Worm (Caenorhabditis elegans) whole organism, mixed stage, embryonic: Measurements from ENCODE around the gene W06G6.15.

Source experiments
- M03D4.4 ChIP-seq: sonication (generic microtip); optimal IDR thresholded peaks from 2 replicates; lab custom pipeline; 2017; ENCODE audit warnings: mild to moderate bottlenecking, missing genetic modification characterization, missing compliant biosample characterization
- bed-3 ChIP-seq: fragments of 200-800 bp; sonication (Bioruptor generic); optimal IDR thresholded peaks from 3 replicates; lab custom pipeline; 2018; ENCODE audit warnings: mild to moderate bottlenecking, missing genetic modification characterization, moderate library complexity, missing compliant biosample characterization
- blmp-1 ChIP-seq: fragments of 150-350 bp; optimal IDR thresholded peaks from 2 replicates; lab custom pipeline; 2014; ENCODE audit warnings: missing biosample characterization, missing genetic modification characterization
- ceh-43 ChIP-seq: fragments of 200-800 bp; sonication (Bioruptor generic); optimal IDR thresholded peaks from 2 replicates; lab custom pipeline; 2018; ENCODE audit warnings: mild to moderate bottlenecking, missing genetic modification characterization, moderate library complexity, missing compliant biosample characterization
- ceh-83 ChIP-seq: fragments of 200-800 bp; sonication (Bioruptor generic); optimal IDR thresholded peaks from 2 replicates; lab custom pipeline; 2018; ENCODE audit warnings: mild to moderate bottlenecking, missing genetic modification characterization, missing compliant biosample characterization
- cnd-1 ChIP-seq: fragments of 200-800 bp; sonication (Bioruptor generic); optimal IDR thresholded peaks from 2 replicates; lab custom pipeline; 2018; ENCODE audit warnings: mild to moderate bottlenecking, missing genetic modification characterization, missing compliant biosample characterization
- drap-1 ChIP-seq: fragments of 200-800 bp; sonication (Bioruptor generic); optimal IDR thresholded peaks from 3 replicates; lab custom pipeline; 2018; ENCODE audit warnings: mild to moderate bottlenecking, missing genetic modification characterization, missing compliant biosample characterization
- elt-1 ChIP-seq: sonication (generic microtip); optimal IDR thresholded peaks from 2 replicates; lab custom pipeline; 2017; ENCODE audit warnings: missing genetic modification characterization, mild to moderate bottlenecking, missing compliant biosample characterization, antibody characterized with exemption, moderate library complexity, borderline replicate concordance; ENCODE audit not compliant: insufficient read depth
- flh-1 ChIP-seq: fragments of 200-800 bp; sonication (Bioruptor generic); optimal IDR thresholded peaks from 2 replicates; lab custom pipeline; 2018; ENCODE audit warnings: mild to moderate bottlenecking, missing genetic modification characterization, moderate library complexity, missing compliant biosample characterization
- ham-2 ChIP-seq: fragments of 200-800 bp; sonication (Bioruptor generic); optimal IDR thresholded peaks from 2 replicates; lab custom pipeline; 2018; ENCODE audit warnings: mild to moderate bottlenecking, missing genetic modification characterization, missing compliant biosample characterization
- lin-32 ChIP-seq: fragments of 200-800 bp; sonication (Bioruptor generic); optimal IDR thresholded peaks from 2 replicates; lab custom pipeline; 2018; ENCODE audit warnings: mild to moderate bottlenecking, missing genetic modification characterization, missing compliant biosample characterization
- lsy-2 ChIP-seq: fragments of 150-350 bp; optimal IDR thresholded peaks from 2 replicates; lab custom pipeline; 2014; ENCODE audit warnings: missing biosample characterization, missing genetic modification characterization
- mab-5 ChIP-seq: fragments of 150-350 bp; optimal IDR thresholded peaks from 2 replicates; lab custom pipeline; 2014; ENCODE audit warnings: missing biosample characterization, missing genetic modification characterization
- mep-1 ChIP-seq: fragments of 150-350 bp; optimal IDR thresholded peaks from 2 replicates; lab custom pipeline; 2017; ENCODE audit warnings: missing biosample characterization, missing genetic modification reagents, missing genetic modification characterization, inconsistent platforms
- mls-2 ChIP-seq: sonication (generic microtip); optimal IDR thresholded peaks from 2 replicates; lab custom pipeline; 2016; ENCODE audit warnings: mild to moderate bottlenecking, missing genetic modification characterization, moderate library complexity, missing compliant biosample characterization
- nhr-2 ChIP-seq: fragments of 150-350 bp; optimal IDR thresholded peaks from 2 replicates; lab custom pipeline; 2014; ENCODE audit warnings: missing biosample characterization, missing genetic modification characterization
- nhr-237 ChIP-seq: fragments of 150-350 bp; optimal IDR thresholded peaks from 2 replicates; lab custom pipeline; 2014; ENCODE audit warnings: missing biosample characterization, missing genetic modification characterization
- nhr-28 ChIP-seq: fragments of 150-350 bp; optimal IDR thresholded peaks from 2 replicates; lab custom pipeline; 2014; ENCODE audit warnings: missing biosample characterization, missing genetic modification characterization
- sem-2 ChIP-seq: fragments of 200-800 bp; sonication (Bioruptor generic); optimal IDR thresholded peaks from 2 replicates; lab custom pipeline; 2018; ENCODE audit warnings: mild to moderate bottlenecking, missing genetic modification characterization, missing compliant biosample characterization
- snpc-4 ChIP-seq: fragments of 150-350 bp; optimal IDR thresholded peaks from 2 replicates; lab custom pipeline; 2014; ENCODE audit warnings: missing biosample characterization, missing genetic modification characterization
- sptf-1 ChIP-seq: sonication (generic microtip); optimal IDR thresholded peaks from 2 replicates; lab custom pipeline; 2017; ENCODE audit warnings: mild to moderate bottlenecking, missing genetic modification characterization, moderate library complexity, missing compliant biosample characterization
- tbx-8 ChIP-seq: fragments of 200-800 bp; sonication (Bioruptor generic); optimal IDR thresholded peaks from 2 replicates; lab custom pipeline; 2018; ENCODE audit warnings: mild to moderate bottlenecking, missing genetic modification characterization, moderate library complexity, missing compliant biosample characterization
- unc-120 ChIP-seq: sonication (generic microtip); optimal IDR thresholded peaks from 2 replicates; lab custom pipeline; 2017; ENCODE audit warnings: missing genetic modification characterization, missing compliant biosample characterization; ENCODE audit not compliant: poor library complexity, severe bottlenecking

W06G6.15 gene

ce11 chrV:16699752-16700259 lies 45.5 kb downstream of the W06G6.15 start, which contains the start of gene Y70C5C.1:
Y70C5C.1 (plus strand) TSS chrV:16700209.
- TF ChIP-seq elt-1 (no peak), mls-2 (tag; lab: Kevin White, UChicago) (peak; percentile 80), cnd-1 (tag; lab: Kevin White, UChicago) (peak; percentile 32), ceh-83 (peak; percentile 14), nhr-28 (tag; lab: Kevin White, UChicago) (no peak), bed-3 (GFP tag; lab: Kevin White, UChicago) (peak; percentile 49), mep-1 (tag; lab: Kevin White, UChicago) (no peak), M03D4.4 (peak; percentile 32), nhr-237 (tag; lab: Kevin White, UChicago) (no peak), ham-2 (GFP tag; lab: Kevin White, UChicago) (no peak), blmp-1 (tag; lab: Kevin White, UChicago) (no peak), sem-2 (GFP tag; lab: Kevin White, UChicago) (peak; percentile 1), drap-1 (GFP tag; lab: Kevin White, UChicago) (peak; percentile 51), unc-120 (tag; lab: Kevin White, UChicago) (no peak), sptf-1 (tag; lab: Kevin White, UChicago) (peak; percentile 79), nhr-2 (tag; lab: Kevin White, UChicago) (no peak), snpc-4 (tag; lab: Kevin White, UChicago) (no peak), ceh-43 (GFP tag; lab: Kevin White, UChicago) (peak; percentile 10), flh-1 (GFP tag; lab: Kevin White, UChicago) (peak; percentile 12), lin-32 (peak; percentile 16)

- TF ChIP-seq mep-1 (tag; lab: Kevin White, UChicago) (no peak), lsy-2 (tag; lab: Kevin White, UChicago) (no peak), M03D4.4 (no peak), flh-1 (GFP tag; lab: Kevin White, UChicago) (no peak), tbx-8 (GFP tag; lab: Kevin White, UChicago) (no peak), mab-5 (tag; lab: Kevin White, UChicago) (no peak)
Observed at ce11 chrV:16706549-16706948, 52.2 kb downstream of the W06G6.15 start, which contains the start of gene clec-9. clec-9 (minus strand) TSS chrV:16706649.
